Fruit fly (Drosophila melanogaster): ENCODE data around the gene per.

The per gene

DNA sequence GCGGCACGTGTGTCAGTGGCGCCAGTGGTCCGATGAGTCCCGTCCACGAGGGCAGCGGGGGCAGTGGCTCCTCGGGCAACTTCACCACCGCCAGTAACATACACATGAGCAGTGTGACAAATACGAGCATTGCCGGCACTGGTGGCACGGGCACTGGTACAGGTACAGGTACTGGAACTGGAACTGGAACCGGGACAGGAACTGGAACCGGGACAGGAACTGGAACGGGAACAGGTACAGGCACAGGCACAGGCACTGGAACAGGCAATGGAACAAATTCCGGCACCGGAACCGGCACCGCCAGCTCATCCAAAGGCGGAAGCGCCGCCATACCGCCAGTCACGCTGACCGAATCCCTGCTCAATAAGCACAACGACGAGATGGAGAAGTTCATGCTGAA is 5.0 kb downstream of the per start:
- TF ChIP-seq Med (GFP tag), result peak; percentile 46
- peak; percentile 14 for TF ChIP-seq Ets65A (GFP tag)
- no peak for TF ChIP-seq Side (GFP tag; optimal IDR thresholded peaks at IDR 0.05)
- TF ChIP-seq Trl (optimal IDR thresholded peaks at IDR 0.05), result no peak
- TF ChIP-seq Trl (GFP tag; optimal IDR thresholded peaks at IDR 0.05), result no peak
- no peak for TF ChIP-seq Doc3 (GFP tag; IDR thresholded peaks at IDR 0.05; ENCODE audit: partially characterized antibody)
- TF ChIP-seq unc-4 (GFP tag; IDR thresholded peaks at IDR 0.05; ENCODE audit: partially characterized antibody), result no peak
- TF ChIP-seq CG15514 (GFP tag; optimal IDR thresholded peaks at IDR 0.05), result peak; percentile 95

DNA sequence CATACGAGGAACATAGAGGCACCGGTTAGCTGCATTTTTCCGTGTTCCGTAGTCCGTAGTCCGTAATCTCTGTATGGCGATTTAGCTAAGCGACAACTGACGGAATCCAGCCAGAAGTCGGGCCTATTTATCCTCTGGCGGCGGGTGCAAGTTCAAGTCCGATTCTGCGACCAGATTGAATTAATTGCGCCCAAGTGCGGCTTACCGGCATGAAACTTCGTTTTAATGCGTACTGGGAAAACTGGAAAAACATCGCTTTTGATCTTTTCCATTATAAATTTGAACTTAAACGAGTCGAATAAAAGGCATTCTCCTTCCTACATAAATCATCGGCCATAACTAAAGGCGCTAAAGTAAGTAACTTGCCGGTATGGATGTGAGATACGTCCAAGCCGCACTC is 8.4 kb downstream of the per start, which contains the start of gene dyw:
dyw (minus strand) TSS at position 101 of the 400 bp plus-strand sequence.
- no peak for TF ChIP-seq jing (GFP tag; optimal IDR thresholded peaks at IDR 0.05)
- no peak for TF ChIP-seq nau (GFP tag; optimal IDR thresholded peaks at IDR 0.05)
- no peak for TF ChIP-seq HmgD (GFP tag; optimal IDR thresholded peaks at IDR 0.05)

DNA sequence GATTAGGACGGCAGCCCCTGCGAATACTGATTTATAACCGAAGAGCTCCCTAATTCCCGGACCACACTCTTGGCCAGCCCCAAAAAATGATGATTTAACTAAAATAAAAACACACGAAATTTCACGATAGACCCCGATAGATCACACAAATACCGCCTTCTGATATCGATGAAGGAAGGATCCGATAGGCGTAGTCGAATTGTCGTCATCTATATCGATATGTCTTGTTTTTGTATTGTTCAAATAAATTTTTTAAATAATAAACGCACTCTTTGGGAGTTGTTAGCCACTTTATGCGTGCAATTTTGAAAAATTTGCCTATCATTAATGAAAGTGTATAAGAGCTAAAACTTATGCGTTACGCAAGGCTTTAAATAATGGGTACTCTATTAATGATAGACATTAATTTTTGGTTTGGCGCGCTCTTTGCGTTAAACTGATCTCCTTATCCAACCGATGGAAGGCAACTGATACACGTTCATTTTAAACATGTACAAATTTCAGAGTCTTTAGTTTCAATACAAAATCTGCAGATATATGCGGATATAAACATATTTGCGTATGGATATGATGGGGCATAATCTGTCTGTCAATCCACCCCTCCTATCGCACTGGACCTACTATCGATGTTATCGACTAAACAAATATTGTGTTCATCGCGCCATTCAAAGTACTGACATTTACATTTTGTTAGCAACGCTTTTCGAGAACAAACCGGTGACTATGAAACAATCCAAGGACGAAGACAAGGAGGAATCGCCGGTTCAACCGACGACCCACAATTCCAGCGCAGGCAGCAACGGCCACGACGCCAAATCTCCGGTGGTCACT is 12.9 kb downstream of the per start, which contains the start of the genes Spg7 and Lint-O:
Spg7 (minus strand) TSS at position 148 of the 831 bp plus-strand sequence.
Lint-O (plus strand) TSS at position 638 of the 831 bp plus-strand sequence.
- no peak for TF ChIP-seq ERR (GFP tag; optimal IDR thresholded peaks at IDR 0.05)
- peak; percentile 76 for TF ChIP-seq Scr (GFP tag; IDR thresholded peaks at IDR 0.05; ENCODE audit: partially characterized antibody)
- peak; percentile 74; the same call in 3 of the 4 replicates for TF ChIP-seq Dll (GFP tag; IDR thresholded peaks at IDR 0.05; ENCODE audit: partially characterized antibody)
- peak; percentile 32 for TF ChIP-seq CG14710 (tag; optimal IDR thresholded peaks at IDR 0.05)
- no peak for TF ChIP-seq wdn (GFP tag; IDR thresholded peaks at IDR 0.05)
- TF ChIP-seq CG3995 (GFP tag; optimal IDR thresholded peaks at IDR 0.05), result no peak
- TF ChIP-seq CG13123 (GFP tag; optimal IDR thresholded peaks at IDR 0.05), result no peak
- no peak for TF ChIP-seq CG10959 (GFP tag; IDR thresholded peaks at IDR 0.05)
- peak; percentile 36; the same call in 2 of the 3 replicates for TF ChIP-seq CG14860 (GFP tag; IDR thresholded peaks at IDR 0.05; ENCODE audit: partially characterized antibody)
- no peak for TF ChIP-seq Fer3 (tag; optimal IDR thresholded peaks at IDR 0.05)
- no peak for TF ChIP-seq CG2120 (GFP tag; optimal IDR thresholded peaks at IDR 0.05)
- peak; percentile 73 for TF ChIP-seq vnd (GFP tag; IDR thresholded peaks at IDR 0.05; ENCODE audit: partially characterized antibody)
- TF ChIP-seq run (tag; optimal IDR thresholded peaks at IDR 0.05), result no peak
- TF ChIP-seq Dref (GFP tag; IDR thresholded peaks at IDR 0.05), result peak; percentile 79
- TF ChIP-seq CG1647 (GFP tag; optimal IDR thresholded peaks at IDR 0.05), result no peak
- peak; percentile 5 for TF ChIP-seq Sin3A (optimal IDR thresholded peaks at IDR 0.05)
- TF ChIP-seq sna (GFP tag; IDR thresholded peaks at IDR 0.05; ENCODE audit: partially characterized antibody), result peak; percentile 54; the same call in 1 of the 2 replicates
- peak; percentile 66; the same call in 2 of the 3 replicates for TF ChIP-seq hb (GFP tag; IDR thresholded peaks at IDR 0.05; ENCODE audit: partially characterized antibody)
- no peak for TF ChIP-seq CG13775 (GFP tag; optimal IDR thresholded peaks at IDR 0.05)
- TF ChIP-seq amos (GFP tag; IDR thresholded peaks at IDR 0.05; ENCODE audit: partially characterized antibody), result peak; percentile 76
- no peak for TF ChIP-seq kay (GFP tag; optimal IDR thresholded peaks at IDR 0.05)
- TF ChIP-seq CG10366 (GFP tag; IDR thresholded peaks at IDR 0.05), result no peak
- no peak for TF ChIP-seq CG15011 (GFP tag; optimal IDR thresholded peaks at IDR 0.05)
- no peak for TF ChIP-seq CG2202 (tag; optimal IDR thresholded peaks at IDR 0.05)
- no peak for TF ChIP-seq CG7372 (GFP tag; IDR thresholded peaks at IDR 0.05)
- no peak for TF ChIP-seq twi (tag; optimal IDR thresholded peaks at IDR 0.05)
- TF ChIP-seq ATbp (GFP tag; optimal IDR thresholded peaks at IDR 0.05), result no peak
- no peak for TF ChIP-seq ranshi (GFP tag; IDR thresholded peaks at IDR 0.05)
- 0 out of 4 replicates have a peak, but pooled peaks have one; percentile 63 for TF ChIP-seq chinmo (GFP tag; IDR thresholded peaks at IDR 0.05; ENCODE audit: partially characterized antibody)
- TF ChIP-seq CG8924 (tag; optimal IDR thresholded peaks at IDR 0.05), result no peak
- TF ChIP-seq inv (GFP tag; IDR thresholded peaks at IDR 0.05; ENCODE audit: partially characterized antibody), result peak; percentile 53
- TF ChIP-seq ato (GFP tag; IDR thresholded peaks at IDR 0.05; ENCODE audit: partially characterized antibody), result peak; percentile 73
- TF ChIP-seq CG3726 (GFP tag; IDR thresholded peaks at IDR 0.05), result no peak
- peak; percentile 78 for TF ChIP-seq BEAF-32 (GFP tag; optimal IDR thresholded peaks at IDR 0.05)

Data from whole organism, embryonic.